Worm (Caenorhabditis elegans) whole organism, L1 larva: ENCODE results near the gene T13C5.7.

Experiments used
- egl-13 ChIP-seq: sonication (generic microtip); optimal IDR thresholded peaks from 2 replicates; lab custom pipeline; 2016; ENCODE audit warnings: missing genotype, missing genetic modification reagents, missing genetic modification characterization, missing compliant biosample characterization
- jun-1 ChIP-seq: fragments of 150-350 bp; optimal IDR thresholded peaks from 2 replicates; lab custom pipeline; 2014; ENCODE audit warnings: missing biosample characterization, missing genetic modification reagents, missing genetic modification characterization
- nhr-71 ChIP-seq: sonication (generic microtip); optimal IDR thresholded peaks from 2 replicates; lab custom pipeline; 2016; ENCODE audit warnings: mild to moderate bottlenecking, missing genetic modification characterization, moderate library complexity, missing compliant biosample characterization
- nhr-77 ChIP-seq: fragments of 150-350 bp; optimal IDR thresholded peaks from 2 replicates; lab custom pipeline; 2014; ENCODE audit warnings: missing biosample characterization, missing genetic modification characterization
- pqm-1 ChIP-seq: sonication (generic microtip); optimal IDR thresholded peaks from 3 replicates; lab custom pipeline; 2017; ENCODE audit warnings: missing biosample characterization, missing genetic modification characterization
- snpc-4 ChIP-seq: fragments of 150-350 bp; optimal IDR thresholded peaks from 2 replicates; lab custom pipeline; 2014; ENCODE audit warnings: missing biosample characterization, missing genetic modification characterization
- unc-62 ChIP-seq: fragments of 150-350 bp; optimal IDR thresholded peaks from 2 replicates; lab custom pipeline; 2014; ENCODE audit warnings: missing biosample characterization, missing genetic modification reagents, missing genetic modification characterization
- zag-1 ChIP-seq: fragments of 150-350 bp; optimal IDR thresholded peaks from 2 replicates; lab custom pipeline; 2014; ENCODE audit warnings: missing biosample characterization, missing genetic modification characterization

ce11 chrX:6150949-6151519, 29.4 kb upstream of the T13C5.7 start:
- no peak for TF ChIP-seq nhr-77 (tag; lab: Kevin White, UChicago)
- TF ChIP-seq snpc-4 (tag; lab: Kevin White, UChicago): no peak
- TF ChIP-seq unc-62 (GFP tag; lab: Kevin White, UChicago): no peak
- TF ChIP-seq egl-13: no peak
- no peak for TF ChIP-seq pqm-1 (tag; lab: Kevin White, UChicago)
- no peak for TF ChIP-seq zag-1
- no peak for TF ChIP-seq jun-1
- no peak for TF ChIP-seq nhr-71 (tag; lab: Kevin White, UChicago)
